Worm (Caenorhabditis elegans) whole organism, L2 larva: ENCODE results near the gene C49F5.3.

Experiments
- R02D3.7 ChIP-seq: fragments of 150-350 bp; optimal IDR thresholded peaks from 2 replicates; lab custom pipeline; 2014; ENCODE audit warnings: missing biosample characterization, missing genetic modification characterization
- ZK546.5 ChIP-seq: sonication (generic microtip); optimal IDR thresholded peaks from 2 replicates; lab custom pipeline; 2017; ENCODE audit warnings: missing biosample characterization, missing genetic modification characterization
- aly-2 ChIP-seq: fragments of 150-350 bp; optimal IDR thresholded peaks from 2 replicates; lab custom pipeline; 2014; ENCODE audit warnings: missing biosample characterization, missing genetic modification characterization
- ceh-82 ChIP-seq: fragments of 150-350 bp; optimal IDR thresholded peaks from 2 replicates; lab custom pipeline; 2014; ENCODE audit warnings: missing biosample characterization, missing genetic modification characterization
- dmd-4 ChIP-seq: sonication (generic microtip); optimal IDR thresholded peaks from 2 replicates; lab custom pipeline; 2017; ENCODE audit warnings: missing biosample characterization, missing genetic modification characterization
- lin-13 ChIP-seq: fragments of 150-350 bp; optimal IDR thresholded peaks from 2 replicates; lab custom pipeline; 2014; ENCODE audit warnings: missing biosample characterization, missing genetic modification reagents, missing genetic modification characterization
- lin-39 ChIP-seq: fragments of 150-350 bp; optimal IDR thresholded peaks from 2 replicates; lab custom pipeline; 2014; ENCODE audit warnings: missing biosample characterization, missing genetic modification reagents, missing genetic modification characterization
- mab-5 ChIP-seq: fragments of 150-350 bp; optimal IDR thresholded peaks from 2 replicates; lab custom pipeline; 2014; ENCODE audit warnings: missing biosample characterization, missing genetic modification characterization
- nhr-12 ChIP-seq: fragments of 150-350 bp; optimal IDR thresholded peaks from 2 replicates; lab custom pipeline; 2014; ENCODE audit warnings: missing biosample characterization, missing genetic modification characterization
- sma-9 ChIP-seq, 2 experiments: fragments of 150-350 bp in 1 of 2; sonication (generic microtip) in 1 of 2; optimal IDR thresholded peaks; 2 replicates each; lab custom pipeline; 2014 to 2016; ENCODE audit warnings: missing genetic modification characterization in 2 of 2, mild to moderate bottlenecking in 1 of 2, missing biosample characterization in 1 of 2, missing compliant biosample characterization in 1 of 2, missing genetic modification reagents in 1 of 2, moderate library complexity in 1 of 2
- snpc-4 ChIP-seq: fragments of 150-350 bp; optimal IDR thresholded peaks from 2 replicates; lab custom pipeline; 2014; ENCODE audit warnings: missing biosample characterization, missing genetic modification characterization
- ztf-11 ChIP-seq: sonication (generic microtip); optimal IDR thresholded peaks from 2 replicates; lab custom pipeline; 2017; ENCODE audit warnings: missing biosample characterization, missing genetic modification characterization
- ztf-4 ChIP-seq: fragments of 150-350 bp; optimal IDR thresholded peaks from 2 replicates; lab custom pipeline; 2014; ENCODE audit warnings: missing biosample characterization, missing genetic modification characterization

DNA sequence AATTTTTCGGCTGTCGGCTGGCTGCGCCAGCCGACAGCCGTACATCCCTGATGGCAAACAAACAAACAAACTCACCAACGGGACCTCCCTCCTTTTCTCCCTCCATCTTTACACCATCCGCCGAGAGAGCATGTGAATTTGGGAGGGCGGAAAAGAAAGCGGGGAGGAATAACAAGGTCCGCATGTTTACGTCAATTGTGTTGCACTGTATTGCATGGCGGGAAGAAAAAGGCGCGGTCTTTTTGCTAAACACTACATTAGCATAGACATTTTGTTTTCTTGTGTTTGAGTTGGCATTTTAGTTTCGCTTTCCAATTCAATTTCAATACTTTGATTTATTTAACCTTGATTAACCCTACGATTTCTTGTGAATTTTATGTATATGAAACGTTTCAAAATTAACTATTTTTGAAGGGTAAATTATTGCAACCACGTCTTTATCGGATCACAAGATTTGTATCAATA is 4.5 kb upstream of the C49F5.3 start, which contains the start of gene C49F5.6:
- TF ChIP-seq snpc-4 (tag; lab: Kevin White, UChicago) (no peak), nhr-12 (no peak), lin-39 (tag; lab: Kevin White, UChicago) (no peak), ztf-11 (no peak), ztf-4 (tag; lab: Kevin White, UChicago) (no peak), ZK546.5 (tag; lab: Kevin White, UChicago) (no peak), mab-5 (tag; lab: Kevin White, UChicago) (no peak), R02D3.7 (tag; lab: Kevin White, UChicago) (no peak), dmd-4 (no peak), sma-9 (GFP tag; optimal IDR thresholded peaks at IDR 0.05; lab: Kevin White, UChicago) (no peak), sma-9 (tag; optimal IDR thresholded peaks at IDR 0.05; lab: Kevin White, UChicago) (no peak), lin-13 (GFP tag; lab: Kevin White, UChicago) (no peak), ceh-82 (no peak), aly-2 (tag; lab: Kevin White, UChicago) (no peak)
